Fruit fly (Drosophila melanogaster) whole organism, prepupa: ENCODE data around the gene CG6996.

Experiments used
- Blimp-1 ChIP-seq: fragments of 200-800 bp; sonication (Bioruptor generic); optimal IDR thresholded peaks from 3 replicates; lab custom pipeline; 2017; ENCODE audit warnings: missing biosample characterization, missing genetic modification characterization, mild to moderate bottlenecking, moderate library complexity, missing genetic modification reagents
- CG10669 ChIP-seq: fragments of 200-800 bp; sonication (Bioruptor generic); optimal IDR thresholded peaks from 3 replicates; lab custom pipeline; 2018; ENCODE audit warnings: missing biosample characterization, mild to moderate bottlenecking, missing genetic modification characterization, moderate library complexity
- CG11294 ChIP-seq: fragments of 200-800 bp; sonication (Bioruptor generic); IDR thresholded peaks from 2 replicates; pipeline ENCODE4 v1.3.6; 2022; ENCODE audit warnings: missing biosample characterization, missing genetic modification characterization
- CG11762 ChIP-seq: fragments of 200-800 bp; sonication (Bioruptor generic); optimal IDR thresholded peaks from 3 replicates; lab custom pipeline; 2016; ENCODE audit warnings: missing biosample characterization, missing genetic modification characterization; ENCODE audit not compliant: insufficient read depth
- CG11902 ChIP-seq: fragments of 200-800 bp; sonication (Bioruptor generic); optimal IDR thresholded peaks from 3 replicates; lab custom pipeline; 2016; ENCODE audit warnings: missing biosample characterization, missing genetic modification characterization
- CG15336 ChIP-seq: fragments of 200-800 bp; sonication (Bioruptor generic); IDR thresholded peaks from 2 replicates; pipeline ENCODE4 v1.3.6; 2022; ENCODE audit warnings: missing biosample characterization, missing genetic modification characterization
- CG1621 ChIP-seq: fragments of 200-800 bp; sonication (Bioruptor generic); optimal IDR thresholded peaks from 3 replicates; lab custom pipeline; 2018; ENCODE audit warnings: missing biosample characterization, mild to moderate bottlenecking, missing genetic modification characterization
- CG16779 ChIP-seq: fragments of 200-800 bp; sonication (Bioruptor generic); optimal IDR thresholded peaks from 3 replicates; lab custom pipeline; 2017; ENCODE audit warnings: missing biosample characterization, mild to moderate bottlenecking, missing genetic modification characterization
- CG3032 ChIP-seq: fragments of 200-800 bp; optimal IDR thresholded peaks from 2 replicates; lab custom pipeline; 2019; ENCODE audit warnings: missing biosample characterization, mild to moderate bottlenecking, missing genetic modification characterization, moderate library complexity
- CG31627 ChIP-seq: fragments of 200-800 bp; sonication (Bioruptor generic); optimal IDR thresholded peaks from 3 replicates; lab custom pipeline; 2016; ENCODE audit warnings: missing biosample characterization, missing genetic modification characterization
- CG32006 ChIP-seq: fragments of 200-800 bp; sonication (Bioruptor generic); optimal IDR thresholded peaks from 3 replicates; lab custom pipeline; 2017; ENCODE audit warnings: missing biosample characterization, mild to moderate bottlenecking, missing genetic modification characterization
- CG3919 ChIP-seq: fragments of 200-800 bp; sonication (Bioruptor generic); optimal IDR thresholded peaks from 3 replicates; lab custom pipeline; 2016; ENCODE audit warnings: missing biosample characterization, missing genetic modification characterization
- CG4318 ChIP-seq: fragments of 200-800 bp; sonication (Bioruptor generic); optimal IDR thresholded peaks from 3 replicates; lab custom pipeline; 2017; ENCODE audit warnings: missing biosample characterization, mild to moderate bottlenecking, missing genetic modification characterization
- CG6163 ChIP-seq: fragments of 200-800 bp; sonication (Bioruptor generic); IDR thresholded peaks from 3 replicates; pipeline ENCODE4 v1.3.6; 2022; ENCODE audit warnings: missing biosample characterization, missing genetic modification characterization
- CG6276 ChIP-seq: fragments of 200-800 bp; sonication (Bioruptor generic); optimal IDR thresholded peaks from 2 replicates; lab custom pipeline; 2017; ENCODE audit warnings: missing biosample characterization, mild to moderate bottlenecking, missing genetic modification characterization
- CG6792 ChIP-seq: fragments of 200-800 bp; sonication (Bioruptor generic); optimal IDR thresholded peaks from 3 replicates; lab custom pipeline; 2016; ENCODE audit warnings: missing biosample characterization, missing genetic modification characterization
- CG6854 ChIP-seq: fragments of 200-800 bp; sonication (Bioruptor generic); optimal IDR thresholded peaks from 2 replicates; lab custom pipeline; 2017; ENCODE audit warnings: missing biosample characterization, mild to moderate bottlenecking, missing genetic modification characterization
- CG7368 ChIP-seq: fragments of 200-800 bp; sonication (Bioruptor generic); optimal IDR thresholded peaks from 3 replicates; lab custom pipeline; 2016; ENCODE audit warnings: missing biosample characterization, missing genetic modification characterization
- CG8119 ChIP-seq: fragments of 200-800 bp; sonication (Bioruptor generic); IDR thresholded peaks from 3 replicates; pipeline ENCODE4 v1.3.6; 2022; ENCODE audit warnings: missing biosample characterization, missing genetic modification characterization
- CG8319 ChIP-seq: fragments of 200-800 bp; sonication (Bioruptor generic); optimal IDR thresholded peaks from 3 replicates; lab custom pipeline; 2016; ENCODE audit warnings: missing biosample characterization, missing genetic modification characterization
- CG8632 ChIP-seq: fragments of 200-800 bp; sonication (Bioruptor generic); optimal IDR thresholded peaks from 3 replicates; lab custom pipeline; 2016; ENCODE audit warnings: missing biosample characterization, missing genetic modification characterization
- CG9139 ChIP-seq: fragments of 200-800 bp; sonication (Bioruptor generic); optimal IDR thresholded peaks from 3 replicates; lab custom pipeline; 2017; ENCODE audit warnings: missing biosample characterization, mild to moderate bottlenecking, missing genetic modification characterization
- Eip75B ChIP-seq: fragments of 200-800 bp; sonication (Bioruptor generic); optimal IDR thresholded peaks from 3 replicates; lab custom pipeline; 2016; ENCODE audit warnings: missing biosample characterization, missing genetic modification characterization
- Eip78C ChIP-seq: fragments of 200-800 bp; sonication (Bioruptor generic); peaks from one replicate; lab custom pipeline; 2016; ENCODE audit warnings: missing biosample characterization, missing genetic modification characterization
- Gug ChIP-seq: fragments of 200-800 bp; sonication (Bioruptor generic); IDR thresholded peaks from 2 replicates; pipeline ENCODE4 v1.3.6; 2022; ENCODE audit warnings: missing biosample characterization, missing genetic modification characterization
- Hr39 ChIP-seq: fragments of 200-800 bp; sonication (Bioruptor generic); optimal IDR thresholded peaks from 2 replicates; lab custom pipeline; 2016; ENCODE audit warnings: missing biosample characterization, missing genetic modification characterization
- Hr4 ChIP-seq: fragments of 200-800 bp; sonication (Bioruptor generic); optimal IDR thresholded peaks from 3 replicates; lab custom pipeline; 2016; ENCODE audit warnings: missing biosample characterization, missing genetic modification characterization
- OdsH ChIP-seq: fragments of 200-800 bp; sonication (Bioruptor generic); optimal IDR thresholded peaks from 3 replicates; lab custom pipeline; 2016; ENCODE audit warnings: missing biosample characterization, missing genetic modification characterization
- Sox102F ChIP-seq: fragments of 200-800 bp; sonication (Bioruptor generic); optimal IDR thresholded peaks from 2 replicates; lab custom pipeline; 2016; ENCODE audit warnings: missing biosample characterization, mild to moderate bottlenecking, missing genetic modification characterization
- Sox15 ChIP-seq: fragments of 200-800 bp; sonication (Bioruptor generic); optimal IDR thresholded peaks from 3 replicates; lab custom pipeline; 2016; ENCODE audit warnings: missing biosample characterization, missing genetic modification characterization
- acj6 ChIP-seq: fragments of 200-800 bp; sonication (Bioruptor generic); optimal IDR thresholded peaks from 3 replicates; lab custom pipeline; 2016; ENCODE audit warnings: missing biosample characterization, missing genetic modification characterization
- dac ChIP-seq: fragments of 200-800 bp; sonication (Bioruptor generic); optimal IDR thresholded peaks from 2 replicates; lab custom pipeline; 2017; ENCODE audit warnings: missing biosample characterization, mild to moderate bottlenecking, missing genetic modification characterization
- dsx ChIP-seq: fragments of 200-800 bp; optimal IDR thresholded peaks from 3 replicates; lab custom pipeline; 2019; ENCODE audit warnings: missing biosample characterization, mild to moderate bottlenecking, missing genetic modification characterization, moderate library complexity; ENCODE audit not compliant: poor library complexity, severe bottlenecking
- esn ChIP-seq: fragments of 200-800 bp; sonication (Bioruptor generic); optimal IDR thresholded peaks from 2 replicates; lab custom pipeline; 2016; ENCODE audit warnings: missing biosample characterization, mild to moderate bottlenecking, missing genetic modification characterization, moderate library complexity
- fd59A ChIP-seq: fragments of 200-800 bp; sonication (Bioruptor generic); optimal IDR thresholded peaks from 2 replicates; lab custom pipeline; 2017; ENCODE audit warnings: missing biosample characterization, mild to moderate bottlenecking, missing genetic modification characterization, missing genetic modification reagents
- fd85E ChIP-seq: fragments of 200-800 bp; sonication (Bioruptor generic); optimal IDR thresholded peaks from 3 replicates; lab custom pipeline; 2016; ENCODE audit warnings: missing biosample characterization, missing genetic modification characterization
- fkh ChIP-seq: fragments of 200-800 bp; sonication (Bioruptor generic); optimal IDR thresholded peaks from 3 replicates; lab custom pipeline; 2017; ENCODE audit warnings: missing biosample characterization, mild to moderate bottlenecking, missing genetic modification characterization, moderate library complexity
- lz ChIP-seq: fragments of 200-800 bp; sonication (Bioruptor generic); optimal IDR thresholded peaks from 3 replicates; lab custom pipeline; 2016; ENCODE audit warnings: missing biosample characterization, missing genetic modification characterization
- pdm3 ChIP-seq: fragments of 200-800 bp; sonication (Bioruptor generic); optimal IDR thresholded peaks from 3 replicates; lab custom pipeline; 2016; ENCODE audit warnings: missing biosample characterization, missing genetic modification characterization
- salr ChIP-seq, 2 experiments: fragments of 200-800 bp; sonication (Bioruptor generic); optimal IDR thresholded peaks; 3 replicates each; lab custom pipeline; 2016 to 2018; ENCODE audit warnings: missing biosample characterization in 2 of 2, missing genetic modification characterization in 2 of 2, mild to moderate bottlenecking in 1 of 2
- spab ChIP-seq: fragments of 200-800 bp; sonication (Bioruptor generic); optimal IDR thresholded peaks from 2 replicates; lab custom pipeline; 2017; ENCODE audit warnings: missing biosample characterization, mild to moderate bottlenecking, missing genetic modification characterization, missing genetic modification reagents
- svp ChIP-seq: fragments of 200-800 bp; sonication (Bioruptor generic); peaks from one replicate; lab custom pipeline; 2016; ENCODE audit warnings: missing biosample characterization, missing genetic modification characterization
- topi ChIP-seq: fragments of 200-800 bp; sonication (Bioruptor generic); optimal IDR thresholded peaks from 3 replicates; lab custom pipeline; 2016; ENCODE audit warnings: missing biosample characterization, missing genetic modification characterization
- vri ChIP-seq: fragments of 200-800 bp; sonication (Bioruptor generic); optimal IDR thresholded peaks from 3 replicates; lab custom pipeline; 2016; ENCODE audit warnings: missing biosample characterization, mild to moderate bottlenecking, missing genetic modification characterization

Gene CG6996

dm6 chr3L:20241987-20242982, 35.0 kb downstream of the CG6996 start (continued):
- TF ChIP-seq fkh (GFP tag; lab: Kevin White, UChicago) (no peak), CG8632 (GFP tag; lab: Kevin White, UChicago) (peak; percentile 67), CG9139 (GFP tag; lab: Kevin White, UChicago) (peak; percentile 20), Eip78C (GFP tag; lab: Kevin White, UChicago) (peak; percentile 83), vri (GFP tag; lab: Kevin White, UChicago) (peak; percentile 4), CG11902 (no peak), CG31627 (GFP tag; lab: Kevin White, UChicago) (peak; percentile 46), CG1621 (tag; lab: Kevin White, UChicago) (no peak), Eip75B (peak; percentile 50), CG8119 (peak; percentile 58; the same call in 2 of the 3 replicates), CG11762 (GFP tag; lab: Kevin White, UChicago) (peak; percentile 9), pdm3 (GFP tag; lab: Kevin White, UChicago) (peak; percentile 64), dac (no peak), CG15336 (peak; percentile 47), OdsH (GFP tag; lab: Kevin White, UChicago) (peak; percentile 63), Sox15 (GFP tag; lab: Kevin White, UChicago) (peak; percentile 36), CG7368 (GFP tag; lab: Kevin White, UChicago) (peak; percentile 22)
- TF ChIP-seq, all 60 proteins: peak for 49

- TF ChIP-seq CG7368 (GFP tag; lab: Kevin White, UChicago): peak; percentile 91
- peak; percentile 92 for TF ChIP-seq pdm3 (GFP tag; lab: Kevin White, UChicago)
- peak; percentile 84 for TF ChIP-seq spab (GFP tag; lab: Kevin White, UChicago)
- TF ChIP-seq topi (GFP tag; lab: Kevin White, UChicago): peak; percentile 92
- TF ChIP-seq Hr39 (GFP tag; lab: Kevin White, UChicago): peak; percentile 90
- TF ChIP-seq CG6854 (GFP tag; lab: Kevin White, UChicago): no peak
- TF ChIP-seq dsx (GFP tag; lab: Kevin White, UChicago): peak; percentile 88
- TF ChIP-seq esn (GFP tag; lab: Kevin White, UChicago): peak; percentile 91
- TF ChIP-seq CG32006 (GFP tag; lab: Kevin White, UChicago): peak; percentile 92
- TF ChIP-seq svp (GFP tag; lab: Kevin White, UChicago): peak; percentile 94
- peak; percentile 94 for TF ChIP-seq CG10669 (GFP tag; lab: Kevin White, UChicago)
- TF ChIP-seq fkh (GFP tag; lab: Kevin White, UChicago): peak; percentile 65
- TF ChIP-seq CG6276: peak; percentile 88
- peak; percentile 89 for TF ChIP-seq lz (GFP tag; lab: Kevin White, UChicago)
- peak; percentile 84 to 86 for TF ChIP-seq salr (GFP tag; optimal IDR thresholded peaks at IDR 0.05; lab: Kevin White, UChicago)
- TF ChIP-seq Gug (GFP tag; lab: Robert Waterston, UW): peak; percentile 96
- peak; percentile 92 for TF ChIP-seq CG8119
- TF ChIP-seq acj6 (GFP tag; lab: Kevin White, UChicago): peak; percentile 92
- peak; percentile 88 for TF ChIP-seq CG6792 (GFP tag; lab: Kevin White, UChicago)
- TF ChIP-seq CG6163 (GFP tag; lab: Robert Waterston, UW): peak; percentile 96
- peak; percentile 79 for TF ChIP-seq CG16779 (tag; lab: Kevin White, UChicago)
- TF ChIP-seq CG3919 (GFP tag; lab: Kevin White, UChicago): peak; percentile 96
- TF ChIP-seq Eip75B: peak; percentile 94
- peak; percentile 97 for TF ChIP-seq Eip78C (GFP tag; lab: Kevin White, UChicago)
- TF ChIP-seq CG8319: peak; percentile 80
- peak; percentile 94 for TF ChIP-seq CG11294 (GFP tag; lab: Robert Waterston, UW)
- TF ChIP-seq CG11902: peak; percentile 78
- peak; percentile 95 for TF ChIP-seq Hr4 (GFP tag; lab: Kevin White, UChicago)
- TF ChIP-seq CG4318 (GFP tag; lab: Kevin White, UChicago): peak; percentile 83
- peak; percentile 76 for TF ChIP-seq vri (GFP tag; lab: Kevin White, UChicago)
- TF ChIP-seq CG8632 (GFP tag; lab: Kevin White, UChicago): peak; percentile 86
- TF ChIP-seq Blimp-1 (GFP tag; lab: Kevin White, UChicago): peak; percentile 70
- TF ChIP-seq CG3032 (tag; lab: Kevin White, UChicago): peak; percentile 91
- peak; percentile 88 for TF ChIP-seq Sox102F
- TF ChIP-seq CG31627 (GFP tag; lab: Kevin White, UChicago): peak; percentile 91
- peak; percentile 80 for TF ChIP-seq fd59A (GFP tag; lab: Kevin White, UChicago)
- peak; percentile 76 for TF ChIP-seq dac
- peak; percentile 85 for TF ChIP-seq CG11762 (GFP tag; lab: Kevin White, UChicago)
- TF ChIP-seq fd85E: peak; percentile 59
These were observed 40.3 kb downstream of the CG6996 start, which contains the start of gene rdgC for dm6 chr3L:20247513-20248173. rdgC (plus strand) TSS chr3L:20248080.
